Worm (Caenorhabditis elegans): ENCODE results near the gene cpsf-3.

DNA sequence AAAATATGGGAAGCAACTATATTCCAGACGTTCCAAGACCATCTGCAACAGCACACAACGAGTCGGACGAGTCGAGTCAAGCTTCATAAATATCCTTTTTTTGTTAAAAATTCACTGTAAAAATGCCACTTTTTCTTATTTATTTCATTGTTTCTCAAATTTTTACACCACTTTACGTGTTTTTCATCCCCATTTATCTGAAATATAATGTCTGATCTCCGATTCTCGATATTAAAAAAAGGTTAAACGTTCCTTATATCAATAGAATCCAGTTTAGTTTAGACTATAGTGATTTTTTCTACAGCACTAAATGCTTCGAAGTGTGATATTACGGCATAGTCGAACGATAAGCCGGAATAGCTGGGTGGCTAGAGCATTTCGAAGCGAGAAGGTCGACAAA is 20.8 kb upstream of the cpsf-3 start, which contains the start of gene Y67H2A.7:
- TF ChIP-seq ztf-29 (GFP tag; IDR thresholded peaks at IDR 0.05): no peak
- TF ChIP-seq flt-1 (GFP tag; IDR thresholded peaks at IDR 0.05): no peak
- no peak for TF ChIP-seq ref-1 (GFP tag; conservative IDR thresholded peaks at IDR 0.05)
- TF ChIP-seq cog-1 (tag; optimal IDR thresholded peaks at IDR 0.05): no peak
- TF ChIP-seq tab-1 (GFP tag; IDR thresholded peaks at IDR 0.05): no peak

Measured in whole organism, midembryonic.